Worm (Caenorhabditis elegans) whole organism, late embryonic: Measurements from ENCODE around the gene F40F9.3.

Experiments
- C08G9.2 ChIP-seq: sonication (generic microtip); optimal IDR thresholded peaks from 2 replicates; lab custom pipeline; 2016; ENCODE audit warnings: mild to moderate bottlenecking, missing genetic modification characterization, moderate library complexity, missing compliant biosample characterization
- C38D4.7 ChIP-seq: fragments of 200-800 bp; sonication (Bioruptor generic); optimal IDR thresholded peaks from 2 replicates; lab custom pipeline; 2018; ENCODE audit warnings: mild to moderate bottlenecking, missing genetic modification characterization, moderate library complexity, missing compliant biosample characterization
- K02D7.2 ChIP-seq: sonication (generic microtip); optimal IDR thresholded peaks from 2 replicates; lab custom pipeline; 2017; ENCODE audit warnings: mild to moderate bottlenecking, missing genetic modification characterization, missing compliant biosample characterization
- K09A11.1 ChIP-seq: sonication (generic microtip); optimal IDR thresholded peaks from 2 replicates; lab custom pipeline; 2017; ENCODE audit warnings: antibody characterized with exemption, mild to moderate bottlenecking, missing genetic modification characterization, missing compliant biosample characterization; ENCODE audit not compliant: insufficient read depth
- T23F11.4 ChIP-seq: fragments of 200-800 bp; sonication (Bioruptor generic); optimal IDR thresholded peaks from 2 replicates; lab custom pipeline; 2018; ENCODE audit warnings: mild to moderate bottlenecking, missing genetic modification characterization, missing compliant biosample characterization
- Y22D7AL.16 ChIP-seq: sonication (generic microtip); optimal IDR thresholded peaks from 2 replicates; lab custom pipeline; 2016; ENCODE audit warnings: missing genetic modification characterization, missing compliant biosample characterization
- ama-1 ChIP-seq: fragments of 150-350 bp; optimal IDR thresholded peaks from 2 replicates; lab custom pipeline; 2014
- ceh-14 ChIP-seq: sonication (generic microtip); optimal IDR thresholded peaks from 2 replicates; lab custom pipeline; 2016; ENCODE audit warnings: missing genotype, missing genetic modification characterization, missing compliant biosample characterization
- ceh-18 ChIP-seq: sonication (generic microtip); optimal IDR thresholded peaks from 2 replicates; lab custom pipeline; 2016; ENCODE audit warnings: missing genetic modification characterization, missing compliant biosample characterization
- ceh-19 ChIP-seq: fragments of 200-800 bp; sonication (Bioruptor generic); optimal IDR thresholded peaks from 2 replicates; lab custom pipeline; 2018; ENCODE audit warnings: mild to moderate bottlenecking, missing genetic modification characterization, missing compliant biosample characterization
- ceh-2 ChIP-seq: sonication (generic microtip); optimal IDR thresholded peaks from 2 replicates; lab custom pipeline; 2016; ENCODE audit warnings: missing genotype, missing genetic modification characterization, missing compliant biosample characterization
- ceh-24 ChIP-seq: sonication (generic microtip); optimal IDR thresholded peaks from 2 replicates; lab custom pipeline; 2016; ENCODE audit warnings: mild to moderate bottlenecking, missing genetic modification characterization, missing compliant biosample characterization
- ceh-30 ChIP-seq: fragments of 150-350 bp; optimal IDR thresholded peaks from 2 replicates; lab custom pipeline; 2014; ENCODE audit warnings: missing biosample characterization, missing genetic modification characterization
- ceh-34 ChIP-seq: sonication (generic microtip); optimal IDR thresholded peaks from 2 replicates; lab custom pipeline; 2016; ENCODE audit warnings: mild to moderate bottlenecking, missing genetic modification characterization, missing compliant biosample characterization
- ceh-45 ChIP-seq: fragments of 200-800 bp; sonication (Bioruptor generic); IDR thresholded peaks from 2 replicates; pipeline ENCODE4 v1.3.6; 2022; ENCODE audit warnings: missing genetic modification reagents, missing genetic modification characterization, missing compliant biosample characterization
- ceh-6 ChIP-seq: fragments of 200-800 bp; sonication (Bioruptor generic); optimal IDR thresholded peaks from 2 replicates; lab custom pipeline; 2018; ENCODE audit warnings: mild to moderate bottlenecking, missing genetic modification characterization, missing compliant biosample characterization
- ceh-9 ChIP-seq: sonication (generic microtip); optimal IDR thresholded peaks from 2 replicates; lab custom pipeline; 2016; ENCODE audit warnings: mild to moderate bottlenecking, missing genetic modification characterization, inconsistent platforms, missing compliant biosample characterization
- che-1 ChIP-seq: sonication (generic microtip); optimal IDR thresholded peaks from 2 replicates; lab custom pipeline; 2016; ENCODE audit warnings: mild to moderate bottlenecking, missing genetic modification characterization, missing compliant biosample characterization
- dmd-4 ChIP-seq: sonication (generic microtip); optimal IDR thresholded peaks from 2 replicates; lab custom pipeline; 2016; ENCODE audit warnings: borderline replicate concordance, missing genetic modification characterization, missing compliant biosample characterization
- elt-2 ChIP-seq: sonication (generic microtip); optimal IDR thresholded peaks from 2 replicates; lab custom pipeline; 2016; ENCODE audit warnings: missing genetic modification reagents, missing genetic modification characterization, missing compliant biosample characterization
- elt-4 ChIP-seq: sonication (generic microtip); optimal IDR thresholded peaks from 2 replicates; lab custom pipeline; 2016; ENCODE audit warnings: missing genetic modification characterization, missing compliant biosample characterization
- ets-4 ChIP-seq: sonication (generic microtip); optimal IDR thresholded peaks from 2 replicates; lab custom pipeline; 2016; ENCODE audit warnings: missing genetic modification characterization, missing compliant biosample characterization
- eyg-1 ChIP-seq: sonication (generic microtip); optimal IDR thresholded peaks from 2 replicates; lab custom pipeline; 2016; ENCODE audit warnings: missing genotype, missing genetic modification characterization, missing compliant biosample characterization
- fax-1 ChIP-seq: sonication (generic microtip); optimal IDR thresholded peaks from 2 replicates; lab custom pipeline; 2016; ENCODE audit warnings: missing genotype, missing genetic modification characterization, missing compliant biosample characterization
- fkh-6 ChIP-seq: sonication (generic microtip); optimal IDR thresholded peaks from 2 replicates; lab custom pipeline; 2016; ENCODE audit warnings: missing genetic modification characterization, missing compliant biosample characterization
- gmeb-2 ChIP-seq: sonication (generic microtip); optimal IDR thresholded peaks from 2 replicates; lab custom pipeline; 2016; ENCODE audit warnings: missing genetic modification characterization, inconsistent platforms, missing compliant biosample characterization
- hlh-13 ChIP-seq: fragments of 200-800 bp; sonication (Bioruptor generic); optimal IDR thresholded peaks from 2 replicates; lab custom pipeline; 2018; ENCODE audit warnings: mild to moderate bottlenecking, missing genetic modification characterization, missing compliant biosample characterization
- hlh-30 ChIP-seq: sonication (generic microtip); optimal IDR thresholded peaks from 2 replicates; lab custom pipeline; 2017; ENCODE audit warnings: antibody characterized with exemption, missing genetic modification characterization, missing compliant biosample characterization; ENCODE audit not compliant: insufficient read depth
- hlh-8 ChIP-seq: sonication (generic microtip); optimal IDR thresholded peaks from 2 replicates; lab custom pipeline; 2016; ENCODE audit warnings: missing genotype, missing genetic modification characterization, missing compliant biosample characterization
- lim-6 ChIP-seq: sonication (generic microtip); optimal IDR thresholded peaks from 2 replicates; lab custom pipeline; 2016; ENCODE audit warnings: missing genetic modification characterization, missing compliant biosample characterization
- mec-3 ChIP-seq: sonication (generic microtip); optimal IDR thresholded peaks from 2 replicates; lab custom pipeline; 2016; ENCODE audit warnings: borderline replicate concordance, missing genetic modification characterization, missing compliant biosample characterization
- nfya-1 ChIP-seq: sonication (generic microtip); optimal IDR thresholded peaks from 2 replicates; lab custom pipeline; 2017; ENCODE audit warnings: missing genetic modification characterization, mild to moderate bottlenecking, missing compliant biosample characterization, antibody characterized with exemption, moderate library complexity
- nhr-11 ChIP-seq: fragments of 150-350 bp; optimal IDR thresholded peaks from 2 replicates; lab custom pipeline; 2014; ENCODE audit warnings: missing biosample characterization, missing genetic modification characterization
- nhr-232 ChIP-seq: sonication (generic microtip); optimal IDR thresholded peaks from 2 replicates; lab custom pipeline; 2016; ENCODE audit warnings: missing genetic modification characterization, missing compliant biosample characterization
- npax-4 ChIP-seq: sonication (generic microtip); optimal IDR thresholded peaks from 2 replicates; lab custom pipeline; 2016; ENCODE audit warnings: missing genetic modification characterization, missing compliant biosample characterization
- pag-3 ChIP-seq: sonication (generic microtip); optimal IDR thresholded peaks from 2 replicates; lab custom pipeline; 2016; ENCODE audit warnings: missing compliant biosample characterization, missing genetic modification characterization, borderline replicate concordance
- pax-1 ChIP-seq: fragments of 150-350 bp; optimal IDR thresholded peaks from 2 replicates; lab custom pipeline; 2014; ENCODE audit warnings: missing biosample characterization, missing genetic modification characterization
- pha-2 ChIP-seq: sonication (generic microtip); optimal IDR thresholded peaks from 2 replicates; lab custom pipeline; 2017; ENCODE audit warnings: mild to moderate bottlenecking, missing genetic modification characterization, missing compliant biosample characterization
- pqm-1 ChIP-seq: sonication (generic microtip); optimal IDR thresholded peaks from 2 replicates; lab custom pipeline; 2016; ENCODE audit warnings: missing genetic modification characterization, missing compliant biosample characterization
- rnt-1 ChIP-seq: sonication (generic microtip); optimal IDR thresholded peaks from 2 replicates; lab custom pipeline; 2016; ENCODE audit warnings: missing genetic modification characterization, missing compliant biosample characterization
- sdc-2 ChIP-seq: sonication (generic microtip); optimal IDR thresholded peaks from 2 replicates; lab custom pipeline; 2016; ENCODE audit warnings: missing genotype, missing genetic modification characterization, missing compliant biosample characterization
- syd-9 ChIP-seq: sonication (generic microtip); optimal IDR thresholded peaks from 2 replicates; lab custom pipeline; 2016; ENCODE audit warnings: mild to moderate bottlenecking, missing genetic modification characterization, moderate library complexity, missing compliant biosample characterization
- tbx-2 ChIP-seq: sonication (generic microtip); optimal IDR thresholded peaks from 2 replicates; lab custom pipeline; 2016; ENCODE audit warnings: missing genetic modification characterization, missing compliant biosample characterization
- tbx-7 ChIP-seq: sonication (generic microtip); optimal IDR thresholded peaks from 2 replicates; lab custom pipeline; 2016; ENCODE audit warnings: missing genotype, missing genetic modification characterization, missing compliant biosample characterization
- ttx-3 ChIP-seq: sonication (generic microtip); optimal IDR thresholded peaks from 2 replicates; lab custom pipeline; 2016; ENCODE audit warnings: missing genetic modification reagents, missing genetic modification characterization, missing compliant biosample characterization
- unc-3 ChIP-seq, 2 experiments: fragments of 200-800 bp in 1 of 2; sonication (Bioruptor generic) in 1 of 2; sonication (generic microtip) in 1 of 2; conservative IDR thresholded peaks in 1 of 2; optimal IDR thresholded peaks in 1 of 2; 2 replicates each; pipeline versions ENCODE4 v1.3.6 to Lab custom; 2016 to 2022; ENCODE audit warnings: missing compliant biosample characterization in 2 of 2, missing genetic modification characterization in 2 of 2, missing genetic modification reagents in 1 of 2
- unc-55 ChIP-seq: sonication (generic microtip); optimal IDR thresholded peaks from 2 replicates; lab custom pipeline; 2017; ENCODE audit warnings: missing biosample characterization, missing genetic modification reagents, missing genetic modification characterization
- unc-86 ChIP-seq: sonication (generic microtip); optimal IDR thresholded peaks from 2 replicates; lab custom pipeline; 2016; ENCODE audit warnings: missing genetic modification characterization, missing compliant biosample characterization
- zip-5 ChIP-seq: sonication (generic microtip); optimal IDR thresholded peaks from 2 replicates; lab custom pipeline; 2016; ENCODE audit warnings: missing genetic modification characterization, missing compliant biosample characterization
- ztf-16 ChIP-seq: sonication (generic microtip); optimal IDR thresholded peaks from 2 replicates; lab custom pipeline; 2017; ENCODE audit warnings: missing genetic modification characterization, missing compliant biosample characterization

F40F9.3 gene

ce11 chrV:9690728-9691127 lies 24.3 kb upstream of the F40F9.3 start:
- TF ChIP-seq lim-6 (tag; lab: Kevin White, UChicago) (no peak), hlh-13 (GFP tag; lab: Kevin White, UChicago) (no peak), nfya-1 (tag; lab: Kevin White, UChicago) (peak; percentile 40), elt-2 (no peak), hlh-30 (tag; lab: Kevin White, UChicago) (no peak), gmeb-2 (tag; lab: Kevin White, UChicago) (no peak), K09A11.1 (no peak), ceh-34 (tag; lab: Kevin White, UChicago) (no peak), unc-55 (GFP tag; lab: Kevin White, UChicago) (peak; percentile 33), ceh-30 (tag; lab: Kevin White, UChicago) (peak; percentile 12), nhr-11 (no peak)

ce11 chrV:9692109-9692581 lies 22.9 kb upstream of the F40F9.3 start, which contains the start of gene ztf-9:
Gene ztf-9, minus strand, starts transcription at chrV:9692159.
- TF ChIP-seq elt-2 (peak; percentile 6), Y22D7AL.16 (tag; lab: Kevin White, UChicago) (no peak), nfya-1 (tag; lab: Kevin White, UChicago) (peak; percentile 84), K02D7.2 (tag; lab: Kevin White, UChicago) (no peak), ceh-2 (tag; lab: Kevin White, UChicago) (no peak), ceh-18 (peak; percentile 82), mec-3 (no peak), C38D4.7 (GFP tag; lab: Kevin White, UChicago) (no peak), fkh-6 (tag; lab: Kevin White, UChicago) (no peak), ceh-19 (GFP tag; lab: Kevin White, UChicago) (no peak), fax-1 (no peak), ceh-24 (tag; lab: Kevin White, UChicago) (no peak), ceh-14 (tag; lab: Kevin White, UChicago) (peak; percentile 32), ceh-45 (GFP tag; lab: Robert Waterston, UW) (no peak), tbx-7 (tag; lab: Kevin White, UChicago) (no peak), che-1 (peak; percentile 39), pha-2 (tag; lab: Kevin White, UChicago) (no peak), dmd-4 (no peak), elt-4 (tag; lab: Kevin White, UChicago) (no peak), unc-3 (GFP tag; conservative IDR thresholded peaks at IDR 0.05; lab: Robert Waterston, UW) (no peak), unc-3 (tag; optimal IDR thresholded peaks at IDR 0.05; lab: Kevin White, UChicago) (no peak), ceh-6 (GFP tag; lab: Kevin White, UChicago) (no peak), eyg-1 (tag; lab: Kevin White, UChicago) (no peak), unc-55 (GFP tag; lab: Kevin White, UChicago) (no peak), C08G9.2 (no peak), npax-4 (tag; lab: Kevin White, UChicago) (no peak), sdc-2 (no peak), lim-6 (tag; lab: Kevin White, UChicago) (no peak), nhr-11 (no peak), ceh-9 (tag; lab: Kevin White, UChicago) (no peak), ceh-34 (tag; lab: Kevin White, UChicago) (peak; percentile 53), nhr-232 (tag; lab: Kevin White, UChicago) (no peak), pax-1 (no peak), ttx-3 (no peak), ztf-16 (tag; lab: Kevin White, UChicago) (no peak), hlh-8 (tag; lab: Kevin White, UChicago) (no peak), pqm-1 (no peak), K09A11.1 (no peak), rnt-1 (tag; lab: Kevin White, UChicago) (peak; percentile 21), unc-86 (no peak), zip-5 (tag; lab: Kevin White, UChicago) (no peak), tbx-2 (tag; lab: Kevin White, UChicago) (peak; percentile 80), syd-9 (tag; lab: Kevin White, UChicago) (no peak), hlh-13 (GFP tag; lab: Kevin White, UChicago) (no peak), pag-3 (tag; lab: Kevin White, UChicago) (no peak), T23F11.4 (GFP tag; lab: Kevin White, UChicago) (no peak), ets-4 (peak; percentile 11), ama-1 (no peak)
